Worm (Caenorhabditis elegans) whole organism, L4 larva: ENCODE data around the gene K01A12.2.

Source experiments
- aha-1 ChIP-seq: fragments of 150-350 bp; peaks from one replicate; lab custom pipeline; 2014; ENCODE audit warnings: missing biosample characterization, missing genetic modification characterization
- arid-1 ChIP-seq: fragments of 200-800 bp; sonication (Bioruptor generic); conservative IDR thresholded peaks from 2 replicates; pipeline ENCODE4 v1.3.6; 2022; ENCODE audit warnings: missing genetic modification reagents, missing genetic modification characterization, missing compliant biosample characterization
- daf-12 ChIP-seq: fragments of 150-350 bp; optimal IDR thresholded peaks from 2 replicates; lab custom pipeline; 2014; ENCODE audit warnings: missing biosample characterization, missing genetic modification reagents, missing genetic modification characterization
- egl-27 ChIP-seq: sonication (generic microtip); optimal IDR thresholded peaks from 3 replicates; lab custom pipeline; 2017; ENCODE audit warnings: missing biosample characterization, missing genetic modification reagents, missing genetic modification characterization
- lin-29 ChIP-seq: fragments of 200-800 bp; sonication (Bioruptor generic); IDR thresholded peaks from 2 replicates; pipeline ENCODE4 v1.3.6; 2022; ENCODE audit warnings: missing genetic modification reagents, missing genetic modification characterization, missing compliant biosample characterization
- lir-3 ChIP-seq: sonication (generic microtip); optimal IDR thresholded peaks from 2 replicates; lab custom pipeline; 2016; ENCODE audit warnings: mild to moderate bottlenecking, missing genetic modification characterization, missing compliant biosample characterization
- mdl-1 ChIP-seq, 2 experiments: fragments of 150-350 bp in 1 of 2; sonication (generic microtip) in 1 of 2; optimal IDR thresholded peaks; 2 replicates each; lab custom pipeline; 2014 to 2017; ENCODE audit warnings: missing biosample characterization in 2 of 2, missing genetic modification characterization in 2 of 2
- mep-1 ChIP-seq: fragments of 150-350 bp; sonication (generic microtip); optimal IDR thresholded peaks from 3 replicates; lab custom pipeline; 2014; ENCODE audit warnings: missing biosample characterization, missing genetic modification characterization
- nhr-237 ChIP-seq: sonication (generic microtip); optimal IDR thresholded peaks from 2 replicates; lab custom pipeline; 2017; ENCODE audit warnings: missing biosample characterization, missing genetic modification characterization
- sdz-12 ChIP-seq: fragments of 200-800 bp; sonication (Bioruptor generic); optimal IDR thresholded peaks from 2 replicates; lab custom pipeline; 2018; ENCODE audit warnings: mild to moderate bottlenecking, missing genetic modification characterization, missing compliant biosample characterization
- tag-97 ChIP-seq: fragments of 200-800 bp; sonication (Bioruptor generic); IDR thresholded peaks from 2 replicates; pipeline ENCODE4 v1.3.6; 2022; ENCODE audit warnings: missing genetic modification characterization, missing compliant biosample characterization
- ztf-11 ChIP-seq: fragments of 150-350 bp; optimal IDR thresholded peaks from 2 replicates; lab custom pipeline; 2014; ENCODE audit warnings: missing biosample characterization, missing genetic modification characterization

DNA sequence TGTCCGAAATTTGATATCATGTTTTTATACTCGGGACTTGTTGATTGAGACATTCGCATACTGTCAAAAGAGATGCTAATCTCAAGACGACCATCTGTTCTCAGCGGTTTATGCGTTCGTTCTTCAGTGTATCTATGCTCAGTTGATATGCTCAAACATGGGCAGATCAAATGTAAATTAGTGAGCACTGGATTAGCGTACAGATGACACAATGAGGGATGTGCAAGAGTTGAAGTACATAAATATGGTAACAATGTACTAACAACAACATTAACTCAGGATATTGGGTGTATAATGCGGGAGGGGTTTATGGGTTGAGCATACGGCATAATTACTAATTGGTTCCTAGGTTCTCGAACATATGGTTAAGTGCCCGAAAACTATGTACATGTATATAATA, 49.3 kb downstream of the K01A12.2 start:
- TF ChIP-seq lir-3 (tag; lab: Kevin White, UChicago): no peak
- no peak for TF ChIP-seq sdz-12 (GFP tag; lab: Kevin White, UChicago)
- TF ChIP-seq mdl-1 (tag; optimal IDR thresholded peaks at IDR 0.05; lab: Kevin White, UChicago): no peak
- TF ChIP-seq daf-12: no peak
- TF ChIP-seq aha-1 (tag; lab: Kevin White, UChicago): no peak
- no peak for TF ChIP-seq lin-29
- TF ChIP-seq nhr-237 (tag; lab: Kevin White, UChicago): no peak
- TF ChIP-seq ztf-11: no peak
- no peak for TF ChIP-seq tag-97 (GFP tag; lab: Robert Waterston, UW)
- TF ChIP-seq egl-27 (tag; lab: Kevin White, UChicago): no peak
- no peak for TF ChIP-seq arid-1
- TF ChIP-seq mep-1 (tag; lab: Kevin White, UChicago): no peak
